Fruit fly (Drosophila melanogaster): Measurements from ENCODE around the gene CG14645.

Gene CG14645

dm6 chr3R:4333964-4334363 lies 934 bp upstream of the CG14645 start, which contains the start of gene CG9776 (continued):
- no peak for TF ChIP-seq peb (GFP tag; IDR thresholded peaks at IDR 0.05)
- TF ChIP-seq CG12219 (GFP tag; optimal IDR thresholded peaks at IDR 0.05): no peak
- peak; percentile 48; the same call in 2 of the 3 replicates for TF ChIP-seq B-H1 (GFP tag; IDR thresholded peaks at IDR 0.05)
- 0 out of 2 replicates have a peak, but pooled peaks have one; percentile 9 for TF ChIP-seq Oaz (GFP tag; IDR thresholded peaks at IDR 0.05)
- TF ChIP-seq cas (GFP tag; IDR thresholded peaks at IDR 0.05): no peak
- no peak for TF ChIP-seq CG10543 (GFP tag; optimal IDR thresholded peaks at IDR 0.05)
- peak; percentile 38 for TF ChIP-seq CG10654 (GFP tag; optimal IDR thresholded peaks at IDR 0.05)
- TF ChIP-seq Hr51 (GFP tag; optimal IDR thresholded peaks at IDR 0.05): peak in 1 of 2 experiments; percentile 5
- TF ChIP-seq CG13123 (GFP tag; optimal IDR thresholded peaks at IDR 0.05): peak; percentile 4
- TF ChIP-seq pb (GFP tag; optimal IDR thresholded peaks at IDR 0.05): no peak
- TF ChIP-seq vnd (GFP tag; IDR thresholded peaks at IDR 0.05; ENCODE audit: partially characterized antibody): peak; percentile 97
- TF ChIP-seq Lpt (GFP tag; optimal IDR thresholded peaks at IDR 0.05): no peak
- peak; percentile 51 for TF ChIP-seq CG9797 (GFP tag; optimal IDR thresholded peaks at IDR 0.05)
- peak; percentile 97 for TF ChIP-seq CG34224 (GFP tag; IDR thresholded peaks at IDR 0.05; ENCODE audit: partially characterized antibody)
- TF ChIP-seq CG6254 (GFP tag; optimal IDR thresholded peaks at IDR 0.05): no peak
- no peak for TF ChIP-seq Six4 (GFP tag; optimal IDR thresholded peaks at IDR 0.05)
- no peak for TF ChIP-seq gcm2 (GFP tag; optimal IDR thresholded peaks at IDR 0.05)
- TF ChIP-seq bab2 (GFP tag; optimal IDR thresholded peaks at IDR 0.05): peak; percentile 62
- TF ChIP-seq CG2199 (GFP tag; IDR thresholded peaks at IDR 0.05): peak; percentile 66; the same call in 1 of the 3 replicates
- TF ChIP-seq CG15696 (tag; optimal IDR thresholded peaks at IDR 0.05): peak; percentile 53
- peak; percentile 25 for TF ChIP-seq CG33557 (GFP tag; optimal IDR thresholded peaks at IDR 0.05)
- TF ChIP-seq pan (optimal IDR thresholded peaks at IDR 0.05): no peak
- peak in 1 of 2 experiments; percentile 50 for TF ChIP-seq pan (GFP tag; optimal IDR thresholded peaks at IDR 0.05 in 1 of 2, IDR thresholded peaks at IDR 0.05 in 1 of 2)
- no peak for TF ChIP-seq Sox102F (GFP tag; optimal IDR thresholded peaks at IDR 0.05)
- peak; percentile 83 for TF ChIP-seq CG17186 (GFP tag; optimal IDR thresholded peaks at IDR 0.05)
- no peak for TF ChIP-seq CG34376 (GFP tag; optimal IDR thresholded peaks at IDR 0.05)
- no peak for TF ChIP-seq Blimp-1 (GFP tag; optimal IDR thresholded peaks at IDR 0.05)
- TF ChIP-seq seq (GFP tag; IDR thresholded peaks at IDR 0.05): no peak
- TF ChIP-seq mld (GFP tag; IDR thresholded peaks at IDR 0.05; ENCODE audit: partially characterized antibody): peak; percentile 98
- TF ChIP-seq yki (optimal IDR thresholded peaks at IDR 0.05): no peak
- TF ChIP-seq Poxn (GFP tag; IDR thresholded peaks at IDR 0.05): no peak
- no peak for TF ChIP-seq bcd (GFP tag; optimal IDR thresholded peaks at IDR 0.05)
- peak; percentile 24 for TF ChIP-seq CG1792 (GFP tag; optimal IDR thresholded peaks at IDR 0.05)
- TF ChIP-seq crp (GFP tag; optimal IDR thresholded peaks at IDR 0.05): peak in 1 of 2 experiments; percentile 37
- TF ChIP-seq CG7928 (GFP tag; optimal IDR thresholded peaks at IDR 0.05): no peak
- TF ChIP-seq grau (tag; optimal IDR thresholded peaks at IDR 0.05): no peak
- TF ChIP-seq Hr78 (GFP tag; optimal IDR thresholded peaks at IDR 0.05): peak in 1 of 2 experiments; percentile 27
- peak; percentile 50 for TF ChIP-seq CG17912 (GFP tag; optimal IDR thresholded peaks at IDR 0.05)
- TF ChIP-seq Stat92E (GFP tag; optimal IDR thresholded peaks at IDR 0.05): peak in 1 of 3 experiments; percentile 19
- TF ChIP-seq Xrp1 (GFP tag; IDR thresholded peaks at IDR 0.05): peak; percentile 70
- peak; percentile 67 for TF ChIP-seq gro (GFP tag; optimal IDR thresholded peaks at IDR 0.05)
- TF ChIP-seq Sox100B (GFP tag; optimal IDR thresholded peaks at IDR 0.05): peak; percentile 21
- peak; percentile 37 for TF ChIP-seq Usf (GFP tag; optimal IDR thresholded peaks at IDR 0.05)
- TF ChIP-seq Sry-β (GFP tag; optimal IDR thresholded peaks at IDR 0.05): peak; percentile 24
- no peak for TF ChIP-seq nau (GFP tag; optimal IDR thresholded peaks at IDR 0.05)
- peak; percentile 91 for TF ChIP-seq sens (GFP tag)
- TF ChIP-seq zfh2 (GFP tag; optimal IDR thresholded peaks at IDR 0.05): peak; percentile 55
- peak; percentile 50 for TF ChIP-seq CG7271 (tag; optimal IDR thresholded peaks at IDR 0.05)
- TF ChIP-seq CG2889 (GFP tag; IDR thresholded peaks at IDR 0.05): no peak
- TF ChIP-seq ind (GFP tag; optimal IDR thresholded peaks at IDR 0.05): peak; percentile 52

All from whole organism, embryonic.